Worm (Caenorhabditis elegans) whole organism, late embryonic: Measurements from ENCODE around the gene ric-8.

Experiments used
- C38D4.7 ChIP-seq: fragments of 200-800 bp; sonication (Bioruptor generic); optimal IDR thresholded peaks from 2 replicates; lab custom pipeline; 2018; ENCODE audit warnings: mild to moderate bottlenecking, missing genetic modification characterization, moderate library complexity, missing compliant biosample characterization
- T23F11.4 ChIP-seq: fragments of 200-800 bp; sonication (Bioruptor generic); optimal IDR thresholded peaks from 2 replicates; lab custom pipeline; 2018; ENCODE audit warnings: mild to moderate bottlenecking, missing genetic modification characterization, missing compliant biosample characterization
- ceh-14 ChIP-seq: sonication (generic microtip); optimal IDR thresholded peaks from 2 replicates; lab custom pipeline; 2016; ENCODE audit warnings: missing genotype, missing genetic modification characterization, missing compliant biosample characterization
- ceh-19 ChIP-seq: fragments of 200-800 bp; sonication (Bioruptor generic); optimal IDR thresholded peaks from 2 replicates; lab custom pipeline; 2018; ENCODE audit warnings: mild to moderate bottlenecking, missing genetic modification characterization, missing compliant biosample characterization
- ceh-22 ChIP-seq: sonication (generic microtip); optimal IDR thresholded peaks from 2 replicates; lab custom pipeline; 2017; ENCODE audit warnings: missing biosample characterization, missing genetic modification characterization
- ceh-30 ChIP-seq: fragments of 150-350 bp; optimal IDR thresholded peaks from 2 replicates; lab custom pipeline; 2014; ENCODE audit warnings: missing biosample characterization, missing genetic modification characterization
- ceh-34 ChIP-seq: sonication (generic microtip); optimal IDR thresholded peaks from 2 replicates; lab custom pipeline; 2016; ENCODE audit warnings: mild to moderate bottlenecking, missing genetic modification characterization, missing compliant biosample characterization
- ceh-6 ChIP-seq: fragments of 200-800 bp; sonication (Bioruptor generic); optimal IDR thresholded peaks from 2 replicates; lab custom pipeline; 2018; ENCODE audit warnings: mild to moderate bottlenecking, missing genetic modification characterization, missing compliant biosample characterization
- ceh-9 ChIP-seq: sonication (generic microtip); optimal IDR thresholded peaks from 2 replicates; lab custom pipeline; 2016; ENCODE audit warnings: mild to moderate bottlenecking, missing genetic modification characterization, inconsistent platforms, missing compliant biosample characterization
- dve-1 ChIP-seq: sonication (generic microtip); optimal IDR thresholded peaks from 2 replicates; lab custom pipeline; 2017; ENCODE audit warnings: antibody characterized with exemption, mild to moderate bottlenecking, missing genetic modification characterization, missing compliant biosample characterization
- elt-4 ChIP-seq: sonication (generic microtip); optimal IDR thresholded peaks from 2 replicates; lab custom pipeline; 2016; ENCODE audit warnings: missing genetic modification characterization, missing compliant biosample characterization
- ets-4 ChIP-seq: sonication (generic microtip); optimal IDR thresholded peaks from 2 replicates; lab custom pipeline; 2016; ENCODE audit warnings: missing genetic modification characterization, missing compliant biosample characterization
- fkh-10 ChIP-seq: fragments of 150-350 bp; optimal IDR thresholded peaks from 2 replicates; lab custom pipeline; 2014; ENCODE audit warnings: missing biosample characterization, missing genetic modification reagents, missing genetic modification characterization
- hlh-13 ChIP-seq: fragments of 200-800 bp; sonication (Bioruptor generic); optimal IDR thresholded peaks from 2 replicates; lab custom pipeline; 2018; ENCODE audit warnings: mild to moderate bottlenecking, missing genetic modification characterization, missing compliant biosample characterization
- hlh-30 ChIP-seq: sonication (generic microtip); optimal IDR thresholded peaks from 2 replicates; lab custom pipeline; 2017; ENCODE audit warnings: antibody characterized with exemption, missing genetic modification characterization, missing compliant biosample characterization; ENCODE audit not compliant: insufficient read depth
- hlh-8 ChIP-seq: sonication (generic microtip); optimal IDR thresholded peaks from 2 replicates; lab custom pipeline; 2016; ENCODE audit warnings: missing genotype, missing genetic modification characterization, missing compliant biosample characterization
- madf-2 ChIP-seq: sonication (generic microtip); optimal IDR thresholded peaks from 2 replicates; lab custom pipeline; 2017; ENCODE audit warnings: missing genetic modification characterization, missing compliant biosample characterization
- mec-3 ChIP-seq: sonication (generic microtip); optimal IDR thresholded peaks from 2 replicates; lab custom pipeline; 2016; ENCODE audit warnings: borderline replicate concordance, missing genetic modification characterization, missing compliant biosample characterization
- nfya-1 ChIP-seq: sonication (generic microtip); optimal IDR thresholded peaks from 2 replicates; lab custom pipeline; 2017; ENCODE audit warnings: missing genetic modification characterization, mild to moderate bottlenecking, missing compliant biosample characterization, antibody characterized with exemption, moderate library complexity
- nhr-232 ChIP-seq: sonication (generic microtip); optimal IDR thresholded peaks from 2 replicates; lab custom pipeline; 2016; ENCODE audit warnings: missing genetic modification characterization, missing compliant biosample characterization
- npax-4 ChIP-seq: sonication (generic microtip); optimal IDR thresholded peaks from 2 replicates; lab custom pipeline; 2016; ENCODE audit warnings: missing genetic modification characterization, missing compliant biosample characterization
- odd-2 ChIP-seq: sonication (generic microtip); optimal IDR thresholded peaks from 2 replicates; lab custom pipeline; 2017; ENCODE audit warnings: antibody characterized with exemption, mild to moderate bottlenecking, missing genetic modification characterization, missing compliant biosample characterization
- pag-3 ChIP-seq: sonication (generic microtip); optimal IDR thresholded peaks from 2 replicates; lab custom pipeline; 2016; ENCODE audit warnings: missing compliant biosample characterization, missing genetic modification characterization, borderline replicate concordance
- pat-9 ChIP-seq: fragments of 200-800 bp; sonication (Bioruptor generic); optimal IDR thresholded peaks from 2 replicates; lab custom pipeline; 2018; ENCODE audit warnings: mild to moderate bottlenecking, missing genetic modification characterization, moderate library complexity, missing compliant biosample characterization
- ref-2 ChIP-seq: sonication (generic microtip); optimal IDR thresholded peaks from 2 replicates; lab custom pipeline; 2016; ENCODE audit warnings: missing genetic modification characterization, missing compliant biosample characterization
- rnt-1 ChIP-seq: sonication (generic microtip); optimal IDR thresholded peaks from 2 replicates; lab custom pipeline; 2016; ENCODE audit warnings: missing genetic modification characterization, missing compliant biosample characterization
- unc-3 ChIP-seq, 2 experiments: fragments of 200-800 bp in 1 of 2; sonication (Bioruptor generic) in 1 of 2; sonication (generic microtip) in 1 of 2; conservative IDR thresholded peaks in 1 of 2; optimal IDR thresholded peaks in 1 of 2; 2 replicates each; pipeline versions ENCODE4 v1.3.6 to Lab custom; 2016 to 2022; ENCODE audit warnings: missing compliant biosample characterization in 2 of 2, missing genetic modification characterization in 2 of 2, missing genetic modification reagents in 1 of 2
- unc-42 ChIP-seq: sonication (generic microtip); optimal IDR thresholded peaks from 2 replicates; lab custom pipeline; 2016; ENCODE audit warnings: missing genotype, missing genetic modification characterization, missing compliant biosample characterization
- unc-86 ChIP-seq: sonication (generic microtip); optimal IDR thresholded peaks from 2 replicates; lab custom pipeline; 2016; ENCODE audit warnings: missing genetic modification characterization, missing compliant biosample characterization

Gene ric-8

ce11 chrIV:2654965-2655364 is 12.2 kb downstream of the ric-8 start:
- TF ChIP-seq rnt-1 (tag; lab: Kevin White, UChicago) (no peak), ceh-30 (tag; lab: Kevin White, UChicago) (no peak), hlh-13 (GFP tag; lab: Kevin White, UChicago) (no peak), unc-86 (tag; lab: Kevin White, UChicago) (no peak), odd-2 (tag; lab: Kevin White, UChicago) (no peak), C38D4.7 (no peak), mec-3 (tag; lab: Kevin White, UChicago) (no peak), npax-4 (tag; lab: Kevin White, UChicago) (no peak), hlh-8 (tag; lab: Kevin White, UChicago) (no peak), ceh-34 (tag; lab: Kevin White, UChicago) (no peak)

ce11 chrIV:2656400-2657139 is 13.8 kb downstream of the ric-8 start:
- peak; percentile 61 for TF ChIP-seq unc-42 (tag; lab: Kevin White, UChicago)
- TF ChIP-seq ceh-14 (tag; lab: Kevin White, UChicago), result peak; percentile 33
- no peak for TF ChIP-seq pag-3 (tag; lab: Kevin White, UChicago)

DNA sequence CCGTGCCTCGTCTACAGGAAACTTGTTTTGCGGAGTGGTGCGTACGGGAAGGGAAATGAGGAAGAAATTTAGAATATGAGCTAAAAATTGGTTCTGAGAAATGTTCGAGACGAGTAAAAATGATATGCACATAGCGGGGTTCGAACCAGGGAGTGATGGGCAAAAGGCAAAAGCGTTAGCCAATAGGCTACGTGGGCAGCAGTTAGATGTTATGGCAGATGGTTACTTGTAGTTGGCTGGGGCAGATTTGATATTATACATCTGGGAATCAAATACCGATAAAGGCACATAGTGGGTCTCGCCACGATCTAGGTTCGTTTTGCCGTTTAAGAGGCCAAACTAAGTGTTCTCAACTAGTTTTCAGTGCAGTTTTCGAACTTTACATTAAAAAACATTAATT is 14.5 kb downstream of the ric-8 start:
- TF ChIP-seq ref-2 (tag; lab: Kevin White, UChicago), result peak; percentile 3
- no peak for TF ChIP-seq nhr-232 (tag; lab: Kevin White, UChicago)
- no peak for TF ChIP-seq pat-9 (tag; lab: Kevin White, UChicago)
- TF ChIP-seq unc-3 (GFP tag; conservative IDR thresholded peaks at IDR 0.05; lab: Robert Waterston, UW), result no peak
- TF ChIP-seq unc-3 (tag; optimal IDR thresholded peaks at IDR 0.05; lab: Kevin White, UChicago), result no peak
- peak; percentile 48 for TF ChIP-seq ceh-6 (GFP tag; lab: Kevin White, UChicago)

DNA sequence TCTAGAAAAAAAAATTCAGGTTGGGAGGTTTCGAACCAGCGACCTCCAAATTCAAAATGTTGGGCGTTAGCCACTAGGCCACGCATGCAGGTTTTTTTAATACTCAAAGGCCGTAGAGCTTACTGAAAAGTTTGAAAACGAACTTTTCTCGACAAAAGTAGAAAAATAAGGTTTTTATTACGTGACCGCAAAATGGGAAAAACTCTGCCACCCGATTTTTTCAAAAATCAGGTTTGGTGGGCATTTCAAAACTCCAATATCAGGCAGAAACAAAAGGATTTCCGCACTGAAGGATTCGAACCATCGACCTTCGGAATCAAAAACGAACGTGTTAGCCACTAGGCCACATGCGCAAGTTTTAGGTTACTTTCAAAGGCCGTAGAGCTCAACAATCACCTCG is 16.0 kb downstream of the ric-8 start:
- TF ChIP-seq dve-1 (no peak), nhr-232 (tag; lab: Kevin White, UChicago) (no peak), hlh-30 (tag; lab: Kevin White, UChicago) (no peak), madf-2 (no peak), pat-9 (tag; lab: Kevin White, UChicago) (no peak), ceh-6 (GFP tag; lab: Kevin White, UChicago) (no peak), ets-4 (tag; lab: Kevin White, UChicago) (no peak), ceh-19 (GFP tag; lab: Kevin White, UChicago) (no peak), ceh-22 (tag; lab: Kevin White, UChicago) (no peak), pag-3 (tag; lab: Kevin White, UChicago) (no peak), C38D4.7 (no peak), fkh-10 (GFP tag; lab: Kevin White, UChicago) (no peak), ceh-14 (tag; lab: Kevin White, UChicago) (no peak), T23F11.4 (GFP tag; lab: Kevin White, UChicago) (no peak), ceh-9 (tag; lab: Kevin White, UChicago) (no peak), ceh-34 (tag; lab: Kevin White, UChicago) (no peak)

ce11 chrIV:2663953-2664900 is 21.5 kb downstream of the ric-8 start, which contains the start of gene Y69A2AR.31:
Y69A2AR.31 (minus strand) TSS chrIV:2664003.
- TF ChIP-seq elt-4 (no peak), nfya-1 (peak; percentile 3), odd-2 (tag; lab: Kevin White, UChicago) (no peak)
